Worm (Caenorhabditis elegans) whole organism, L4/young adult: ENCODE measurements around the gene C01B10.9.

Source experiments
- W03F9.2 ChIP-seq: fragments of 150-350 bp; optimal IDR thresholded peaks from 2 replicates; lab custom pipeline; 2014; ENCODE audit warnings: missing biosample characterization, missing genetic modification characterization
- dao-5 ChIP-seq: sonication (generic microtip); optimal IDR thresholded peaks from 2 replicates; lab custom pipeline; 2016; ENCODE audit warnings: missing genotype, missing genetic modification characterization, moderate library complexity, missing compliant biosample characterization
- him-1 ChIP-seq: sonication (generic microtip); optimal IDR thresholded peaks from 2 replicates; lab custom pipeline; 2016; ENCODE audit warnings: missing genotype, missing genetic modification reagents, missing genetic modification characterization, missing compliant biosample characterization

The C01B10.9 gene

DNA sequence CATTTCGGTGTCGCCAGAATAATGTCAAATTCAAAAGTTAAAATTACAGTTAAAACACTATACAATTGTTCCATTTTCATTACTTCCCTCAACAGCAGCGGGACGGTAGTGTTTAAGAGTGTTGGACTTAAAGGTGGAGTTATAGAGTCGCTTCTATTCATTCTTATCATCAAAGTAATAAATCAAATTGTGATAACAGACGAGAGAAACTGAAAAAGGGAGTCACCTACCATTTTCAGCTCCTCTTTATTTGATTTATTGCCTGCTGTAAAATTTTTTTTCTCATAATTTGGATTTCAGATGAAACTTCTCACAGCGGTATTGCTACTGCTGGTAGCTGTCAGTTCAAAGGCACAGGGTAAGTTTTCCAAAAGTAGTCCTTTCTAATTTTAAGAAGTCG is 7.9 kb downstream of the C01B10.9 start, which contains the start of gene C01B10.6:
Gene C01B10.6, plus strand, starts transcription at position 301 of the 400 bp plus-strand sequence.
- TF ChIP-seq him-1 (tag; lab: Kevin White, UChicago) (no peak), W03F9.2 (tag; lab: Kevin White, UChicago) (no peak), dao-5 (tag; lab: Kevin White, UChicago) (no peak)

DNA sequence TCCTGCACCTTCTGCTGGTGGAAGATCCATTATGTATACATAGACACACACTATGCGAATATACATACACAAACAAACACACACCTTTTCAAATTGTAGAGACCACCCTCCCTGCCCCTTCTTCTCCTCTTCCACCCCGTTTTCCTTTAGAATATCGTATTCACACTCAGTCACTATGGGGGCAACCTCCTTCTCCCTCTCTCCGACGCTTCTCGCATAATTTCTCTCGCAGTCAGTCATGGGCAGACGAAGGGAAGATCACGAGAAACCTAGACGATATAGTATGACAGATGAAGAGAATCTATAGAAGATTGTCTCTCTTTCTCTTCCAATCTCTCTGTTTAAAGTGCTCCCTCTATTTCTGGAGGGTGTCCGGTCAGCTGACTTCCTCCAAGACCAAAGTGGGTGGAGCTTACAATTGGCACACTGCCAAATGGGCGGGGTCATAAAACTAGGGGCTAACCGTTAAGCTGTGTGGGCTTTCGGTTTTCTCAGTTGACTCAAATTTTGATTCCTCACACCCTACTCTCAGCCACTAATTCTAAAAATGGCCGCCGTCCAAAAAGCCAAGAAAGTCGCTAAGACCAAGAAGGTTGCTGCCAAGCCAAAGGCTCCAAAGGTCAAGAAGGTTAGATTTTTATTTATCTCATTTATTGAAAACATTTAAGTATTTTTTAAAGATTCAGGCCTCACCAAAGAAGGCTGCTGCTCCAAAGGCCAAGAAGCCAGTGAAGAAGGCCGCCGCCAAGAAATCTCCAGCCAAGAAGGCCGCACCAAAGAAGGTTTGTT is 14.0 kb downstream of the C01B10.9 start, which contains the start of gene hil-7:
Gene hil-7, plus strand, starts transcription at position 446 of the 789 bp plus-strand sequence.
- TF ChIP-seq him-1 (tag; lab: Kevin White, UChicago) = no peak
- no peak for TF ChIP-seq W03F9.2 (tag; lab: Kevin White, UChicago)
- no peak for TF ChIP-seq dao-5 (tag; lab: Kevin White, UChicago)

ce11 chrIV:6646905-6647304 is 14.9 kb downstream of the C01B10.9 start:
- no peak for TF ChIP-seq W03F9.2 (tag; lab: Kevin White, UChicago)
- TF ChIP-seq him-1 (tag; lab: Kevin White, UChicago) = no peak
- TF ChIP-seq dao-5 (tag; lab: Kevin White, UChicago) = no peak

DNA sequence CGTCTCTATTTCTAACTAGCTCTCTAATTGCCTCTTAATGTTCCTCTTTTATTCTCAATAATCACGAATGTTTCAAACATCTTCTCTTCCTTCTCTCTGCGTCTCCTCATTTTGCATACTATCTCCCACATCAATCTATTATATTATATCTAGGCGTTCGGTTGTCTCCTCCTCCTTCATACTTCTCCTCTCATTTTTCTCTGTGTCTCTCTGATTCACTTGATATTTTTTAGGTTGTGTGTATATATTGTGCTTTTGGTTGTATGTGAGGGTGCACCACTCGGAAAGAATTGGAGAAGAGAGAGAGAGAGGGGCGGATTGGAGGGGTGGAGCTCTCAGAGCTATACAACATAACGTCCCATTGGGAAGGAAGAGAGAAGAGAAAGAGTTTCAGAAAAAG is 16.6 kb downstream of the C01B10.9 start:
- no peak for TF ChIP-seq dao-5 (tag; lab: Kevin White, UChicago)
- TF ChIP-seq him-1 (tag; lab: Kevin White, UChicago) = no peak
- TF ChIP-seq W03F9.2 (tag; lab: Kevin White, UChicago) = no peak

- no peak for TF ChIP-seq dao-5 (tag; lab: Kevin White, UChicago)
- no peak for TF ChIP-seq him-1 (tag; lab: Kevin White, UChicago)
- no peak for TF ChIP-seq W03F9.2 (tag; lab: Kevin White, UChicago)
Observed at ce11 chrIV:6652479-6653022, 20.5 kb downstream of the C01B10.9 start.

ce11 chrIV:6653663-6654201 is 21.7 kb downstream of the C01B10.9 start:
- TF ChIP-seq dao-5 (tag; lab: Kevin White, UChicago) (no peak), him-1 (tag; lab: Kevin White, UChicago) (no peak), W03F9.2 (tag; lab: Kevin White, UChicago) (no peak)

ce11 chrIV:6655747-6656146 is 23.7 kb downstream of the C01B10.9 start:
- TF ChIP-seq him-1 (tag; lab: Kevin White, UChicago) (no peak), W03F9.2 (tag; lab: Kevin White, UChicago) (no peak), dao-5 (tag; lab: Kevin White, UChicago) (no peak)

ce11 chrIV:6657519-6658031 is 25.6 kb downstream of the C01B10.9 start, which contains the start of gene C01B10.11:
TSS of gene C01B10.11 (plus strand) at chrIV:6657981.
- TF ChIP-seq him-1 (tag; lab: Kevin White, UChicago) (no peak), W03F9.2 (tag; lab: Kevin White, UChicago) (no peak), dao-5 (tag; lab: Kevin White, UChicago) (no peak)

ce11 chrIV:6664336-6664735 is 32.3 kb downstream of the C01B10.9 start:
- no peak for TF ChIP-seq dao-5 (tag; lab: Kevin White, UChicago)
- TF ChIP-seq W03F9.2 (tag; lab: Kevin White, UChicago) = no peak
- no peak for TF ChIP-seq him-1 (tag; lab: Kevin White, UChicago)

ce11 chrIV:6667898-6668297 is 35.9 kb downstream of the C01B10.9 start, which contains the start of gene Y73B6A.1:
TSS of gene Y73B6A.1 (minus strand) at chrIV:6667998.
- TF ChIP-seq him-1 (tag; lab: Kevin White, UChicago) (no peak), W03F9.2 (tag; lab: Kevin White, UChicago) (no peak), dao-5 (tag; lab: Kevin White, UChicago) (no peak)
